Worm (Caenorhabditis elegans) whole organism, L4/young adult: Measurements from ENCODE around the gene srh-219.

Source experiments
- W03F9.2 ChIP-seq: fragments of 150-350 bp; optimal IDR thresholded peaks from 2 replicates; lab custom pipeline; 2014; ENCODE audit warnings: missing biosample characterization, missing genetic modification characterization
- dao-5 ChIP-seq: sonication (generic microtip); optimal IDR thresholded peaks from 2 replicates; lab custom pipeline; 2016; ENCODE audit warnings: missing genotype, missing genetic modification characterization, moderate library complexity, missing compliant biosample characterization
- him-1 ChIP-seq: sonication (generic microtip); optimal IDR thresholded peaks from 2 replicates; lab custom pipeline; 2016; ENCODE audit warnings: missing genotype, missing genetic modification reagents, missing genetic modification characterization, missing compliant biosample characterization

DNA sequence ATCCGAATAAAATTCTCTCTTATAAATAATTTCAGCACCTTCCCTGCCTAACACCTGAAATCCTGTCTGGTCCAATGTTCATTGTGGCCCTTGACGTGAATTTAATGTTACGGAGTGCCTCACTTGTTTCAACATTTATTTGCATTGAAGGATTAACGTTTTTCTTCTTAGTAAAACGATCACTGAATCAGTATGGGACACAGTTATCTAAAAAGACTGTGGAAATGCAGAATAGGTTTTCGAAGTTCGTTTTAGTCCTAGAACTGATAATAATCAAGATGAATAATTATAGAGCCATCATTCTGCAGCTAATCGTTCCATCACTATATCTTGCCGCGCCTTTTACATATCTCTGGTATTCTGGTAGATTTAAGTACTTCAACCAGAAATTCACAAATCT lies at the start of gene srh-219:
- no peak for TF ChIP-seq dao-5 (tag; lab: Kevin White, UChicago)
- no peak for TF ChIP-seq him-1 (tag; lab: Kevin White, UChicago)
- no peak for TF ChIP-seq W03F9.2
